Fruit fly (Drosophila melanogaster) Kc167 (cell line): ENCODE measurements around the gene ninaB.

Source experiments
- Myc ChIP-seq: fragments of >200 bp; optimal IDR thresholded peaks from 2 replicates; lab custom pipeline; 2017; ENCODE audit warnings: missing external identifiers
- Sin3A ChIP-seq: fragments of >200 bp; optimal IDR thresholded peaks from 2 replicates; lab custom pipeline; 2018; ENCODE audit warnings: missing external identifiers
- h ChIP-seq: fragments of >200 bp; optimal IDR thresholded peaks from 3 replicates; lab custom pipeline; 2018; ENCODE audit warnings: missing external identifiers
- insv ChIP-seq: fragments of >200 bp; optimal IDR thresholded peaks from 3 replicates; lab custom pipeline; 2018; ENCODE audit warnings: missing external identifiers
- psq ChIP-seq: fragments of >200 bp; optimal IDR thresholded peaks from 2 replicates; lab custom pipeline; 2017; ENCODE audit warnings: missing external identifiers
- ttk ChIP-seq: sonication (Bioruptor generic); optimal IDR thresholded peaks from 2 replicates; lab custom pipeline; 2017; ENCODE audit warnings: missing external identifiers

dm6 chr3R:13726795-13727194, 26.4 kb downstream of the ninaB start:
- TF ChIP-seq psq (lab: Kevin White, UChicago), result no peak
- no peak for TF ChIP-seq Myc (lab: Kevin White, UChicago)
- TF ChIP-seq insv (lab: Kevin White, UChicago), result no peak
- TF ChIP-seq ttk (lab: Kevin White, UChicago), result no peak
- no peak for TF ChIP-seq h (lab: Kevin White, UChicago)
- no peak for TF ChIP-seq Sin3A
